Worm (Caenorhabditis elegans): ENCODE data around the gene fip-4.

DNA sequence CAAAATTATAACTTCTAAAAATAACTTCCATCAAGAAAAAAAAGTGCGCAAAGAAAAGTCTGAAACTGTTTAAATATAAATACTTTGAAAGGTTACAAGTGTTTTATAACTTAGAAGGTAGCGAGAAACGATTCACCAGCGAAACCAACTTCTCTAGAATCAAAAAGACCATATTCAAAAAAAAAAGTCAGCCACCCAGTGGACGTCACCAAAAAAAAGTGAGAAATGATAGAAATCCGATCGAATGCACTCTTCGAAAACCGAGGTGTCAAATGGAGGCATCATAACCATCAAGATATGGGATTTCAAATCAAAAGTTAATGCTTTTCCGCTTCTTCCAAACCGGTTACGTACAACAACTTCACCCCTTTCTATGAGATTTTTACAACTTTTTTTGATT is 24.6 kb downstream of the fip-4 start:
- no peak for TF ChIP-seq tra-4 (tag; optimal IDR thresholded peaks at IDR 0.05)
- no peak for TF ChIP-seq hmbx-1 (tag; optimal IDR thresholded peaks at IDR 0.05)
- TF ChIP-seq aly-1 (tag; optimal IDR thresholded peaks at IDR 0.05): no peak

All from whole organism, early embryonic.